Worm (Caenorhabditis elegans): ENCODE data around the gene ZK353.3.

- no peak for TF ChIP-seq snpc-4 (tag; optimal IDR thresholded peaks at IDR 0.05)
- TF ChIP-seq ceh-43 (GFP tag; optimal IDR thresholded peaks at IDR 0.05) = no peak
- TF ChIP-seq elt-3 (tag; optimal IDR thresholded peaks at IDR 0.05) = no peak
- no peak for TF ChIP-seq unc-62 (GFP tag; optimal IDR thresholded peaks at IDR 0.05)
- TF ChIP-seq nhr-237 (tag; optimal IDR thresholded peaks at IDR 0.05) = no peak
- TF ChIP-seq ces-1 (GFP tag; optimal IDR thresholded peaks at IDR 0.05) = no peak
- no peak for TF ChIP-seq sem-2 (GFP tag; optimal IDR thresholded peaks at IDR 0.05)
- no peak for TF ChIP-seq lsy-2 (tag; optimal IDR thresholded peaks at IDR 0.05)
- no peak for TF ChIP-seq nhr-76 (tag; optimal IDR thresholded peaks at IDR 0.05)
Measured at ce11 chrIII:8368619-8369018, 27.2 kb upstream of the ZK353.3 start, which contains the start of gene R05D3.9.

Measured in whole organism, mixed stage, embryonic.